Fruit fly (Drosophila melanogaster) S2 (cell line): Measurements from ENCODE around the gene CG9192.

Experiments used
- CG8478 ChIP-seq: fragments of >200 bp; optimal IDR thresholded peaks from 2 replicates; lab custom pipeline; 2018
- CTCF ChIP-seq, 2 experiments: fragments of >200 bp; optimal IDR thresholded peaks; 2 replicates each; lab custom pipeline; 2018

- TF ChIP-seq CG8478 (lab: Kevin White, UChicago), result no peak
- TF ChIP-seq CTCF (optimal IDR thresholded peaks at IDR 0.05; lab: Kevin White, UChicago), result no peak
Measured at dm6 chr3L:1195868-1196552, 42.1 kb downstream of the CG9192 start, which contains the start of gene Aplip1.
